Worm (Caenorhabditis elegans) whole organism, young adult: ENCODE data around the gene nhr-219.
"Not testable (repeated sequence)": the region's sequence is repeated elsewhere in the genome, so short reads cannot be mapped to it uniquely, and the experiment has no call there.

ENCODE experiments used
- B0035.1 ChIP-seq: sonication (generic microtip); optimal IDR thresholded peaks from 2 replicates; lab custom pipeline; 2016; ENCODE audit warnings: missing genetic modification characterization, mild to moderate bottlenecking, missing compliant biosample characterization, missing genotype, missing genetic modification reagents
- B0336.3 ChIP-seq: fragments of 200-800 bp; sonication (Bioruptor generic); IDR thresholded peaks from 2 replicates; pipeline ENCODE4 v1.3.6; 2022; ENCODE audit warnings: missing genetic modification characterization, missing compliant biosample characterization
- F57A8.1 ChIP-seq: fragments of 200-800 bp; sonication (Bioruptor generic); optimal IDR thresholded peaks from 2 replicates; lab custom pipeline; 2018; ENCODE audit warnings: mild to moderate bottlenecking, missing genetic modification characterization, moderate library complexity, missing compliant biosample characterization
- T07F8.4 ChIP-seq: sonication (generic microtip); optimal IDR thresholded peaks from 2 replicates; lab custom pipeline; 2016; ENCODE audit warnings: mild to moderate bottlenecking, missing genetic modification characterization, moderate library complexity, missing compliant biosample characterization
- T26A5.8 ChIP-seq: sonication (generic microtip); optimal IDR thresholded peaks from 2 replicates; lab custom pipeline; 2016; ENCODE audit warnings: missing genetic modification characterization, missing compliant biosample characterization
- ZK185.1 ChIP-seq: sonication (generic microtip); optimal IDR thresholded peaks from 2 replicates; lab custom pipeline; 2016; ENCODE audit warnings: mild to moderate bottlenecking, missing genetic modification characterization, missing compliant biosample characterization; ENCODE audit not compliant: poor library complexity, severe bottlenecking
- aptf-3 ChIP-seq: fragments of 200-800 bp; sonication (Bioruptor generic); IDR thresholded peaks from 2 replicates; pipeline ENCODE4 v1.3.6; 2022; ENCODE audit warnings: missing genetic modification characterization, missing compliant biosample characterization
- attf-3 ChIP-seq: fragments of 200-800 bp; sonication (Bioruptor generic); conservative IDR thresholded peaks from 2 replicates; pipeline ENCODE4 v1.3.6; 2022; ENCODE audit warnings: missing genetic modification reagents, missing genetic modification characterization, missing compliant biosample characterization
- ceh-91 ChIP-seq: fragments of 200-800 bp; sonication (Bioruptor generic); IDR thresholded peaks from 2 replicates; pipeline ENCODE4 v1.3.6; 2022; ENCODE audit warnings: missing genetic modification reagents, missing genetic modification characterization, missing compliant biosample characterization
- die-1 ChIP-seq: sonication (generic microtip); optimal IDR thresholded peaks from 2 replicates; lab custom pipeline; 2016; ENCODE audit warnings: missing genotype, mild to moderate bottlenecking, missing genetic modification characterization, missing compliant biosample characterization
- ekl-4 ChIP-seq: fragments of 200-800 bp; sonication (Bioruptor generic); IDR thresholded peaks from 2 replicates; pipeline ENCODE4 v1.3.6; 2022; ENCODE audit warnings: missing genetic modification reagents, missing genetic modification characterization, missing compliant biosample characterization
- ets-4 ChIP-seq: fragments of 200-800 bp; sonication (Bioruptor generic); optimal IDR thresholded peaks from 2 replicates; lab custom pipeline; 2018; ENCODE audit warnings: mild to moderate bottlenecking, missing genetic modification characterization, missing compliant biosample characterization
- fkh-3 ChIP-seq: sonication (generic microtip); optimal IDR thresholded peaks from 2 replicates; lab custom pipeline; 2016; ENCODE audit warnings: mild to moderate bottlenecking, missing genetic modification characterization, missing compliant biosample characterization
- gei-17 ChIP-seq: fragments of 200-800 bp; sonication (Bioruptor generic); optimal IDR thresholded peaks from 2 replicates; lab custom pipeline; 2018; ENCODE audit warnings: mild to moderate bottlenecking, missing genetic modification characterization, missing compliant biosample characterization
- him-1 ChIP-seq: sonication (generic microtip); optimal IDR thresholded peaks from 2 replicates; lab custom pipeline; 2016; ENCODE audit warnings: missing genotype, missing genetic modification reagents, missing genetic modification characterization, missing compliant biosample characterization
- hlh-26 ChIP-seq: fragments of 200-800 bp; sonication (Bioruptor generic); conservative IDR thresholded peaks from 2 replicates; pipeline ENCODE4 v1.3.6; 2022; ENCODE audit warnings: missing genetic modification reagents, missing genetic modification characterization, missing compliant biosample characterization
- hmg-1.2 ChIP-seq: fragments of 200-800 bp; sonication (Bioruptor generic); IDR thresholded peaks from 2 replicates; pipeline ENCODE4 v1.3.6; 2022; ENCODE audit warnings: missing genetic modification reagents, missing genetic modification characterization, missing compliant biosample characterization
- hmg-20 ChIP-seq: fragments of 200-800 bp; sonication (Bioruptor generic); IDR thresholded peaks from 2 replicates; pipeline ENCODE4 v1.3.6; 2022; ENCODE audit warnings: missing genetic modification reagents, missing genetic modification characterization, missing compliant biosample characterization
- hsf-1 ChIP-seq: fragments of 200-800 bp; sonication (Bioruptor generic); IDR thresholded peaks from 2 replicates; pipeline ENCODE4 v1.3.6; 2022; ENCODE audit warnings: missing genetic modification reagents, missing genetic modification characterization, missing compliant biosample characterization
- let-526 ChIP-seq: fragments of 200-800 bp; sonication (Bioruptor generic); IDR thresholded peaks from 2 replicates; pipeline ENCODE4 v1.3.6; 2022; ENCODE audit warnings: missing genetic modification reagents, missing genetic modification characterization, missing compliant biosample characterization
- lin-26 ChIP-seq: fragments of 200-800 bp; sonication (Bioruptor generic); IDR thresholded peaks from 2 replicates; pipeline ENCODE4 v1.3.6; 2022; ENCODE audit warnings: missing genetic modification reagents, missing genetic modification characterization, missing compliant biosample characterization
- lir-1 ChIP-seq: fragments of 200-800 bp; sonication (Bioruptor generic); conservative IDR thresholded peaks from 2 replicates; pipeline ENCODE4 v1.3.6; 2022; ENCODE audit warnings: missing genetic modification reagents, missing genetic modification characterization, missing compliant biosample characterization
- madf-10 ChIP-seq: sonication (generic microtip); optimal IDR thresholded peaks from 2 replicates; lab custom pipeline; 2016; ENCODE audit warnings: mild to moderate bottlenecking, missing genetic modification characterization, missing compliant biosample characterization
- madf-8 ChIP-seq: fragments of 200-800 bp; sonication (Bioruptor generic); conservative IDR thresholded peaks from 2 replicates; pipeline ENCODE4 v1.3.6; 2022; ENCODE audit warnings: missing genetic modification reagents, missing genetic modification characterization, missing compliant biosample characterization
- mel-28 ChIP-seq: sonication (generic microtip); optimal IDR thresholded peaks from 2 replicates; lab custom pipeline; 2016; ENCODE audit warnings: borderline replicate concordance, mild to moderate bottlenecking, missing genetic modification characterization, missing compliant biosample characterization
- nfya-2 ChIP-seq: fragments of 200-800 bp; sonication (Bioruptor generic); IDR thresholded peaks from 2 replicates; pipeline ENCODE4 v1.3.6; 2022; ENCODE audit warnings: missing genetic modification reagents, missing genetic modification characterization, missing compliant biosample characterization
- sdz-38 ChIP-seq: sonication (generic microtip); optimal IDR thresholded peaks from 2 replicates; lab custom pipeline; 2016; ENCODE audit warnings: missing genotype, missing genetic modification characterization, missing compliant biosample characterization
- sea-2 ChIP-seq: fragments of 200-800 bp; sonication (Bioruptor generic); IDR thresholded peaks from 2 replicates; pipeline ENCODE4 v1.3.6; 2022; ENCODE audit warnings: missing genetic modification characterization, missing compliant biosample characterization
- snpc-1.1 ChIP-seq: sonication (generic microtip); optimal IDR thresholded peaks from 2 replicates; lab custom pipeline; 2017; ENCODE audit warnings: missing genetic modification characterization, mild to moderate bottlenecking, missing compliant biosample characterization, antibody characterized with exemption, moderate library complexity, missing genotype, missing genetic modification reagents; ENCODE audit not compliant: insufficient read depth
- snpc-4 ChIP-seq, 5 experiments: fragments of 150-350 bp in 1 of 5; sonication (generic microtip) in 4 of 5; optimal IDR thresholded peaks; 2 replicates each; lab custom pipeline; 2014 to 2018; ENCODE audit warnings: missing genetic modification characterization in 5 of 5, missing biosample characterization in 3 of 5, antibody characterized with exemption in 2 of 5, mild to moderate bottlenecking in 2 of 5, missing compliant biosample characterization in 2 of 5, missing genotype in 2 of 5, moderate library complexity in 2 of 5, missing genetic modification reagents in 1 of 5
- sptf-2 ChIP-seq: fragments of 200-800 bp; sonication (Bioruptor generic); optimal IDR thresholded peaks from 2 replicates; lab custom pipeline; 2018; ENCODE audit warnings: mild to moderate bottlenecking, missing genetic modification characterization, missing compliant biosample characterization
- unc-130 ChIP-seq: sonication (generic microtip); optimal IDR thresholded peaks from 2 replicates; lab custom pipeline; 2016; ENCODE audit warnings: missing genetic modification reagents, missing genetic modification characterization, missing compliant biosample characterization
- zim-3 ChIP-seq: sonication (generic microtip); optimal IDR thresholded peaks from 2 replicates; lab custom pipeline; 2017; ENCODE audit warnings: mild to moderate bottlenecking, missing genetic modification characterization, moderate library complexity, missing compliant biosample characterization
- ztf-6 ChIP-seq: fragments of 200-800 bp; sonication (Bioruptor generic); IDR thresholded peaks from 2 replicates; pipeline ENCODE4 v1.3.6; 2022; ENCODE audit warnings: missing genetic modification reagents, missing genetic modification characterization, missing compliant biosample characterization

Gene nhr-219

ce11 chrV:8934264-8934663, 31.7 kb downstream of the nhr-219 start:
- no peak for TF ChIP-seq F57A8.1 (GFP tag; lab: Kevin White, UChicago)
- TF ChIP-seq let-526 (GFP tag; lab: Robert Waterston, UW): no peak

ce11 chrV:8932318-8932717, 33.7 kb downstream of the nhr-219 start, which contains the start of gene H14N18.2:
TSS of gene H14N18.2 (plus strand) at chrV:8932618.
- TF ChIP-seq ets-4 (GFP tag; lab: Kevin White, UChicago): no peak
- TF ChIP-seq madf-10 (tag; lab: Kevin White, UChicago): no peak
- TF ChIP-seq unc-130 (GFP tag; lab: Kevin White, UChicago): no peak
- TF ChIP-seq sptf-2 (GFP tag; lab: Kevin White, UChicago): no peak
- no peak for TF ChIP-seq hmg-20 (GFP tag; lab: Robert Waterston, UW)
- TF ChIP-seq snpc-1.1 (tag; lab: Kevin White, UChicago): no peak
- TF ChIP-seq him-1 (tag; lab: Kevin White, UChicago): no peak
- TF ChIP-seq madf-8 (GFP tag; lab: Robert Waterston, UW): no peak
- TF ChIP-seq sea-2 (GFP tag; lab: Robert Waterston, UW): no peak
- TF ChIP-seq B0336.3 (GFP tag; lab: Robert Waterston, UW): no peak

- TF ChIP-seq aptf-3 (no peak), lir-1 (no peak), nfya-2 (GFP tag; lab: Robert Waterston, UW) (no peak), fkh-3 (tag; lab: Kevin White, UChicago) (no peak), gei-17 (no peak), die-1 (no peak), hlh-26 (GFP tag; lab: Robert Waterston, UW) (no peak), zim-3 (tag; lab: Kevin White, UChicago) (no peak), T07F8.4 (tag; lab: Kevin White, UChicago) (no peak), attf-3 (GFP tag; lab: Robert Waterston, UW) (no peak), ekl-4 (GFP tag; lab: Robert Waterston, UW) (no peak), ceh-91 (GFP tag; lab: Robert Waterston, UW) (no peak)
These were observed 37.0 kb downstream of the nhr-219 start, which contains the start of gene H14N18.4 for ce11 chrV:8928967-8929366. TSS of gene H14N18.4 (minus strand) at chrV:8928978.

DNA sequence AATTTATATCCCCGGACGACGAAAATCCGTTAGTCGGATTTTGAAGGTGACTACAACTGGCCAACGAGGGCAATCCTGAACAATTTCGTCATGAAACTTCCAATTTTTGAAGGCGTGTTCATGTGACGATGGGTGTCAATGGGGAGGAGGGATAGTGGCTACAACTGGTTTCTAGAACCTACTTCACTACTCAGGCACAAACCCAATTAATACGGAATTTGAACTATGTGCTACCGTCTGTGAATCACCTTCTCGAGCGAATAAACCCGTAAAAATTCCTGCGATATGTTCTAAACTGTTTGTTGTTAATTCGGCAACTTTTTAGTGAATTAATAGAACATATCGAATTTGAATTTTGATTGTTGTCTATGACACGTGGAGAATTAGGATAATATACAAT, 38.3 kb downstream of the nhr-219 start:
- no peak for TF ChIP-seq T26A5.8
- no peak for TF ChIP-seq lir-1
- TF ChIP-seq sdz-38: no peak
- no peak for TF ChIP-seq zim-3 (tag; lab: Kevin White, UChicago)
- TF ChIP-seq hsf-1 (GFP tag; lab: Robert Waterston, UW): no peak
- no peak for TF ChIP-seq B0035.1
- TF ChIP-seq ZK185.1: no peak
- TF ChIP-seq mel-28: no peak
- no peak for TF ChIP-seq ztf-6 (GFP tag; lab: Robert Waterston, UW)
- TF ChIP-seq lin-26: no peak
- no peak for TF ChIP-seq madf-10 (tag; lab: Kevin White, UChicago)

DNA sequence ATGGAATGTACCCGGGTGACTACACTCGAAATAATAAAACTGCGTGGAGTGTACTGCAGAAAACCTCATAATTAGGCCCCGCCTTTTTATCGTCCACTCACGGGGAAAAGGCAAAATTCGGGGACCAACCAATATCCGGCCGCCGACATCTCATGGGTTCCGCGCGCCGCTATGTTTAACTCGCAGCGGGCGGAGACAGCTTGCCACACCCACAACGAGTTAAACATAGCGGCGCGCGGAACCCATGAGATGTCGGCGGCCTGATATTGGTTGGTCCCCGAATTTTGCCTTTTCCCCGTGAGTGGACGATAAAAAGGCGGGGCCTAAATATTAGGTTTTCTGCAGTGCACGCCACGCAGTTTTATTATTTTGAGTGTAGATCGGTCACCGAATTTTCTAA, 42.0 kb downstream of the nhr-219 start:
- TF ChIP-seq snpc-4 (GFP tag; optimal IDR thresholded peaks at IDR 0.05; lab: Kevin White, UChicago): not testable (repeated sequence)
- TF ChIP-seq snpc-4 (tag; optimal IDR thresholded peaks at IDR 0.05; lab: Kevin White, UChicago) (peak in 3 of 4 experiments; percentile 2 to 92 (median 89)), hmg-1.2 (GFP tag; lab: Robert Waterston, UW) (0 out of 2 replicates have a peak, but pooled peaks have one; percentile 21)
